Worm (Caenorhabditis elegans) whole organism, young adult: ENCODE measurements around the gene gpla-1.

Experiments used
- B0019.2 ChIP-seq: fragments of 200-800 bp; sonication (Bioruptor generic); conservative IDR thresholded peaks from 2 replicates; pipeline ENCODE4 v1.3.6; 2022; ENCODE audit warnings: missing genetic modification reagents, missing genetic modification characterization, missing compliant biosample characterization
- B0261.1 ChIP-seq: sonication (generic microtip); optimal IDR thresholded peaks from 2 replicates; lab custom pipeline; 2016; ENCODE audit warnings: mild to moderate bottlenecking, missing genetic modification characterization, moderate library complexity, missing compliant biosample characterization
- B0336.3 ChIP-seq: fragments of 200-800 bp; sonication (Bioruptor generic); IDR thresholded peaks from 2 replicates; pipeline ENCODE4 v1.3.6; 2022; ENCODE audit warnings: missing genetic modification characterization, missing compliant biosample characterization
- D2030.7 ChIP-seq: fragments of 200-800 bp; sonication (Bioruptor generic); IDR thresholded peaks from 2 replicates; pipeline ENCODE4 v1.3.6; 2022; ENCODE audit warnings: missing genetic modification reagents, missing genetic modification characterization, missing compliant biosample characterization
- F10E7.11 ChIP-seq: sonication (generic microtip); optimal IDR thresholded peaks from 2 replicates; lab custom pipeline; 2017; ENCODE audit warnings: mild to moderate bottlenecking, missing genetic modification characterization, moderate library complexity, missing compliant biosample characterization
- F39B2.1 ChIP-seq: fragments of 200-800 bp; sonication (Bioruptor generic); IDR thresholded peaks from 2 replicates; pipeline ENCODE4 v1.3.6; 2022; ENCODE audit warnings: missing genetic modification reagents, missing genetic modification characterization, missing compliant biosample characterization
- Y53G8AR.9 ChIP-seq: fragments of 200-800 bp; sonication (Bioruptor generic); conservative IDR thresholded peaks from 2 replicates; pipeline ENCODE4 v1.3.6; 2022; ENCODE audit warnings: missing genetic modification reagents, missing genetic modification characterization, missing compliant biosample characterization
- Y95B8A.8 ChIP-seq: fragments of 200-800 bp; sonication (Bioruptor generic); IDR thresholded peaks from 2 replicates; pipeline ENCODE4 v1.3.6; 2022; ENCODE audit warnings: missing genetic modification reagents, missing genetic modification characterization, missing compliant biosample characterization
- akir-1 ChIP-seq: fragments of 200-800 bp; sonication (Bioruptor generic); optimal IDR thresholded peaks from 2 replicates; lab custom pipeline; 2018; ENCODE audit warnings: mild to moderate bottlenecking, missing genetic modification characterization, moderate library complexity, missing compliant biosample characterization
- athp-1 ChIP-seq: sonication (generic microtip); optimal IDR thresholded peaks from 2 replicates; lab custom pipeline; 2017; ENCODE audit warnings: mild to moderate bottlenecking, missing genetic modification characterization, missing compliant biosample characterization
- attf-3 ChIP-seq: fragments of 200-800 bp; sonication (Bioruptor generic); conservative IDR thresholded peaks from 2 replicates; pipeline ENCODE4 v1.3.6; 2022; ENCODE audit warnings: missing genetic modification reagents, missing genetic modification characterization, missing compliant biosample characterization
- ceh-27 ChIP-seq: fragments of 200-800 bp; sonication (Bioruptor generic); optimal IDR thresholded peaks from 2 replicates; lab custom pipeline; 2018; ENCODE audit warnings: mild to moderate bottlenecking, missing genetic modification characterization, moderate library complexity, missing compliant biosample characterization
- ceh-40 ChIP-seq: fragments of 200-800 bp; sonication (Bioruptor generic); IDR thresholded peaks from 2 replicates; pipeline ENCODE4 v1.3.6; 2022; ENCODE audit warnings: missing genetic modification characterization, missing compliant biosample characterization
- ceh-79 ChIP-seq: sonication (generic microtip); optimal IDR thresholded peaks from 2 replicates; lab custom pipeline; 2017; ENCODE audit warnings: mild to moderate bottlenecking, missing genetic modification characterization, missing compliant biosample characterization
- ceh-91 ChIP-seq: fragments of 200-800 bp; sonication (Bioruptor generic); IDR thresholded peaks from 2 replicates; pipeline ENCODE4 v1.3.6; 2022; ENCODE audit warnings: missing genetic modification reagents, missing genetic modification characterization, missing compliant biosample characterization
- chd-7 ChIP-seq: sonication (generic microtip); optimal IDR thresholded peaks from 2 replicates; lab custom pipeline; 2016; ENCODE audit warnings: mild to moderate bottlenecking, missing genetic modification characterization, moderate library complexity, missing compliant biosample characterization
- gei-17 ChIP-seq: fragments of 200-800 bp; sonication (Bioruptor generic); optimal IDR thresholded peaks from 2 replicates; lab custom pipeline; 2018; ENCODE audit warnings: mild to moderate bottlenecking, missing genetic modification characterization, missing compliant biosample characterization
- him-1 ChIP-seq: sonication (generic microtip); optimal IDR thresholded peaks from 2 replicates; lab custom pipeline; 2016; ENCODE audit warnings: missing genotype, missing genetic modification reagents, missing genetic modification characterization, missing compliant biosample characterization
- hmg-1.2 ChIP-seq: fragments of 200-800 bp; sonication (Bioruptor generic); IDR thresholded peaks from 2 replicates; pipeline ENCODE4 v1.3.6; 2022; ENCODE audit warnings: missing genetic modification reagents, missing genetic modification characterization, missing compliant biosample characterization
- hrde-1 ChIP-seq: sonication (generic microtip); optimal IDR thresholded peaks from 2 replicates; lab custom pipeline; 2016; ENCODE audit warnings: missing genetic modification characterization, mild to moderate bottlenecking, missing compliant biosample characterization, moderate library complexity, missing genotype, missing genetic modification reagents, borderline replicate concordance
- let-607 ChIP-seq, 2 experiments: fragments of 200-800 bp in 1 of 2; sonication (Bioruptor generic) in 1 of 2; sonication (generic microtip) in 1 of 2; optimal IDR thresholded peaks; 2 replicates each; lab custom pipeline; 2016 to 2018; ENCODE audit warnings: mild to moderate bottlenecking in 2 of 2, missing compliant biosample characterization in 2 of 2, missing genetic modification characterization in 2 of 2, moderate library complexity in 2 of 2, missing genotype in 1 of 2
- lir-1 ChIP-seq: fragments of 200-800 bp; sonication (Bioruptor generic); conservative IDR thresholded peaks from 2 replicates; pipeline ENCODE4 v1.3.6; 2022; ENCODE audit warnings: missing genetic modification reagents, missing genetic modification characterization, missing compliant biosample characterization
- lsy-27 ChIP-seq: sonication (generic microtip); optimal IDR thresholded peaks from 2 replicates; lab custom pipeline; 2017; ENCODE audit warnings: missing genetic modification characterization, mild to moderate bottlenecking, missing compliant biosample characterization, antibody characterized with exemption, missing genotype, borderline replicate concordance; ENCODE audit not compliant: insufficient read depth
- madf-3 ChIP-seq: fragments of 200-800 bp; sonication (Bioruptor generic); IDR thresholded peaks from 2 replicates; pipeline ENCODE4 v1.3.6; 2022; ENCODE audit warnings: missing genetic modification reagents, missing genetic modification characterization, missing compliant biosample characterization
- madf-6 ChIP-seq: fragments of 200-800 bp; sonication (Bioruptor generic); IDR thresholded peaks from 2 replicates; pipeline ENCODE4 v1.3.6; 2022; ENCODE audit warnings: missing genetic modification reagents, missing genetic modification characterization, missing compliant biosample characterization
- mxl-1 ChIP-seq: sonication (generic microtip); optimal IDR thresholded peaks from 2 replicates; lab custom pipeline; 2016; ENCODE audit warnings: missing genetic modification characterization, missing compliant biosample characterization
- nfya-1 ChIP-seq: sonication (generic microtip); optimal IDR thresholded peaks from 2 replicates; lab custom pipeline; 2017; ENCODE audit warnings: antibody characterized with exemption, missing compliant biosample characterization, missing genetic modification characterization, borderline replicate concordance; ENCODE audit not compliant: insufficient read depth
- nfyb-1 ChIP-seq: fragments of 200-800 bp; sonication (Bioruptor generic); IDR thresholded peaks from 2 replicates; pipeline ENCODE4 v1.3.6; 2022; ENCODE audit warnings: missing genetic modification reagents, missing genetic modification characterization, missing compliant biosample characterization
- nhr-179 ChIP-seq: sonication (generic microtip); optimal IDR thresholded peaks from 2 replicates; lab custom pipeline; 2016; ENCODE audit warnings: mild to moderate bottlenecking, missing genetic modification characterization, missing compliant biosample characterization
- sea-2 ChIP-seq: fragments of 200-800 bp; sonication (Bioruptor generic); IDR thresholded peaks from 2 replicates; pipeline ENCODE4 v1.3.6; 2022; ENCODE audit warnings: missing genetic modification characterization, missing compliant biosample characterization
- snpc-3.4 ChIP-seq: sonication (generic microtip); optimal IDR thresholded peaks from 2 replicates; lab custom pipeline; 2017; ENCODE audit warnings: missing genetic modification characterization, mild to moderate bottlenecking, missing compliant biosample characterization, antibody characterized with exemption, moderate library complexity, missing genotype, missing genetic modification reagents
- tbx-9 ChIP-seq: sonication (generic microtip); optimal IDR thresholded peaks from 2 replicates; lab custom pipeline; 2016; ENCODE audit warnings: borderline replicate concordance, missing genetic modification characterization, inconsistent platforms, missing compliant biosample characterization
- tlf-1 ChIP-seq: fragments of 200-800 bp; sonication (Bioruptor generic); optimal IDR thresholded peaks from 2 replicates; lab custom pipeline; 2018; ENCODE audit warnings: mild to moderate bottlenecking, missing genetic modification characterization, missing compliant biosample characterization
- unc-130 ChIP-seq: sonication (generic microtip); optimal IDR thresholded peaks from 2 replicates; lab custom pipeline; 2016; ENCODE audit warnings: missing genetic modification reagents, missing genetic modification characterization, missing compliant biosample characterization
- unc-62 ChIP-seq: fragments of 150-350 bp; optimal IDR thresholded peaks from 2 replicates; lab custom pipeline; 2014; ENCODE audit warnings: missing biosample characterization, missing genetic modification reagents, missing genetic modification characterization
- zim-3 ChIP-seq: sonication (generic microtip); optimal IDR thresholded peaks from 2 replicates; lab custom pipeline; 2017; ENCODE audit warnings: mild to moderate bottlenecking, missing genetic modification characterization, moderate library complexity, missing compliant biosample characterization
- ztf-22 ChIP-seq: fragments of 200-800 bp; sonication (Bioruptor generic); optimal IDR thresholded peaks from 2 replicates; lab custom pipeline; 2018; ENCODE audit warnings: mild to moderate bottlenecking, missing genetic modification characterization, moderate library complexity, missing compliant biosample characterization
- ztf-3 ChIP-seq: fragments of 200-800 bp; sonication (Bioruptor generic); optimal IDR thresholded peaks from 2 replicates; lab custom pipeline; 2018; ENCODE audit warnings: mild to moderate bottlenecking, missing genetic modification characterization, missing compliant biosample characterization

Gene gpla-1

ce11 chrV:11947414-11947954 lies 9.9 kb upstream of the gpla-1 start:
- TF ChIP-seq hmg-1.2 (GFP tag; lab: Robert Waterston, UW), result no peak
- no peak for TF ChIP-seq ceh-79
- no peak for TF ChIP-seq B0336.3
- no peak for TF ChIP-seq ztf-22 (GFP tag; lab: Kevin White, UChicago)
- TF ChIP-seq F39B2.1 (GFP tag; lab: Robert Waterston, UW), result no peak
- TF ChIP-seq mxl-1, result no peak
- no peak for TF ChIP-seq tlf-1 (GFP tag; lab: Kevin White, UChicago)
- no peak for TF ChIP-seq chd-7 (tag; lab: Kevin White, UChicago)
- TF ChIP-seq B0019.2 (GFP tag; lab: Robert Waterston, UW), result no peak
- TF ChIP-seq madf-3 (GFP tag; lab: Robert Waterston, UW), result no peak
- TF ChIP-seq akir-1 (GFP tag; lab: Kevin White, UChicago), result no peak
- TF ChIP-seq zim-3 (tag; lab: Kevin White, UChicago), result no peak
- no peak for TF ChIP-seq ceh-40
- no peak for TF ChIP-seq Y95B8A.8
- TF ChIP-seq D2030.7, result no peak
- TF ChIP-seq Y53G8AR.9, result no peak
- TF ChIP-seq F10E7.11 (tag; lab: Kevin White, UChicago), result no peak
- no peak for TF ChIP-seq ztf-3
- TF ChIP-seq, all 124 proteins: peak for 0

ce11 chrV:11946818-11947217 lies 9.2 kb upstream of the gpla-1 start:
- TF ChIP-seq mxl-1 (no peak), him-1 (no peak), attf-3 (no peak), ceh-91 (GFP tag; lab: Robert Waterston, UW) (no peak), ceh-79 (no peak)

- no peak for TF ChIP-seq unc-62 (GFP tag; lab: Kevin White, UChicago)
- TF ChIP-seq nfyb-1, result no peak
- TF ChIP-seq tbx-9 (tag; lab: Kevin White, UChicago), result no peak
- TF ChIP-seq hrde-1 (tag; lab: Kevin White, UChicago), result no peak
- TF ChIP-seq let-607 (tag; optimal IDR thresholded peaks at IDR 0.05; lab: Kevin White, UChicago), result no peak
- TF ChIP-seq ceh-79, result no peak
- no peak for TF ChIP-seq athp-1
- TF ChIP-seq nfya-1 (tag; lab: Kevin White, UChicago), result no peak
- no peak for TF ChIP-seq gei-17 (GFP tag; lab: Kevin White, UChicago)
- no peak for TF ChIP-seq lir-1 (GFP tag; lab: Robert Waterston, UW)
- TF ChIP-seq nhr-179 (tag; lab: Kevin White, UChicago), result no peak
- TF ChIP-seq sea-2 (GFP tag; lab: Robert Waterston, UW), result no peak
- TF ChIP-seq madf-6 (GFP tag; lab: Robert Waterston, UW), result no peak
- TF ChIP-seq mxl-1, result no peak
- no peak for TF ChIP-seq unc-130 (GFP tag; lab: Kevin White, UChicago)
- TF ChIP-seq B0261.1 (tag; lab: Kevin White, UChicago), result no peak
- TF ChIP-seq snpc-3.4 (tag; lab: Kevin White, UChicago), result no peak
- TF ChIP-seq lsy-27 (tag; lab: Kevin White, UChicago), result no peak
- TF ChIP-seq ztf-22 (GFP tag; lab: Kevin White, UChicago), result no peak
- no peak for TF ChIP-seq ceh-27
Measured at ce11 chrV:11945429-11945828, 7.8 kb upstream of the gpla-1 start.
